Fruit fly (Drosophila melanogaster) whole organism, adult: ENCODE measurements around the gene CG5004.

ENCODE experiments used
- CG12768 ChIP-seq: fragments of 200-800 bp; sonication (Bioruptor generic); optimal IDR thresholded peaks from 2 replicates; lab custom pipeline; 2017; ENCODE audit warnings: missing biosample characterization, missing genetic modification characterization, mild to moderate bottlenecking, moderate library complexity, missing genetic modification reagents
- CG14711 ChIP-seq: fragments of 200-800 bp; sonication (Bioruptor generic); optimal IDR thresholded peaks from 2 replicates; lab custom pipeline; 2018; ENCODE audit warnings: missing biosample characterization, mild to moderate bottlenecking, missing genetic modification characterization, moderate library complexity
- CG1620 ChIP-seq: fragments of 200-800 bp; sonication (Bioruptor generic); optimal IDR thresholded peaks from 2 replicates; lab custom pipeline; 2016; ENCODE audit warnings: missing biosample characterization, missing genetic modification characterization
- CG5204 ChIP-seq: fragments of 200-800 bp; sonication (Bioruptor generic); optimal IDR thresholded peaks from 2 replicates; lab custom pipeline; 2016; ENCODE audit warnings: missing biosample characterization, missing genetic modification characterization
- kay ChIP-seq: fragments of 200-800 bp; sonication (Bioruptor generic); peaks from one replicate; lab custom pipeline; 2016; ENCODE audit warnings: missing biosample characterization, missing genetic modification characterization, borderline replicate concordance
- toe ChIP-seq: fragments of 200-800 bp; sonication (Bioruptor generic); optimal IDR thresholded peaks from 2 replicates; lab custom pipeline; 2016; ENCODE audit warnings: missing biosample characterization, missing genetic modification characterization

DNA sequence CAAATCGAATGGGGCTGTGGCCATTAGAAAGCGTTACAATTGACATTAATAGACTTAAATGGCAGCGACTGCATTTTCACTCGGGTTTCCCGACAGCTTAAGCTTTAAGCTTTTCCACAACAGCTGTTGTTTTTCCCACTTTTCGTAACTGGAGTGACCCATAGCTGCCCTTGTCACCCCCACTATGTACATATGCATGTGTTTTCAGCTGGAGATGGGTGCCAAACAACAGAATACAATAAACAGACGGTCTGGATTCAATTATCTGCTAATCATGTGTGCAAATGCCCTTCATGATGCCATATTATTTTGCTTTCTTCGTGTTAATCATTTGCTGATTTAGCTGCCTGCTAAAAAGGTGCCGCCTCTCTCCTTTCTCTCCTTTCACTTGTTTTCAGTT lies 76.1 kb downstream of the CG5004 start:
- TF ChIP-seq toe (GFP tag; lab: Kevin White, UChicago), result no peak
- TF ChIP-seq CG12768 (GFP tag; lab: Kevin White, UChicago), result no peak
- peak; percentile 47 for TF ChIP-seq CG1620 (GFP tag; lab: Kevin White, UChicago)
- TF ChIP-seq CG5204 (GFP tag; lab: Kevin White, UChicago), result no peak
- TF ChIP-seq CG14711 (tag; lab: Kevin White, UChicago), result peak; percentile 23
- no peak for TF ChIP-seq kay
